Worm (Caenorhabditis elegans) whole organism, L2 larva: ENCODE data around the gene fubl-1.

Source experiments
- C34F6.9 ChIP-seq: fragments of 150-350 bp; optimal IDR thresholded peaks from 2 replicates; lab custom pipeline; 2014; ENCODE audit warnings: missing biosample characterization, missing genetic modification characterization
- Y55F3AM.14 ChIP-seq: fragments of 200-800 bp; sonication (Bioruptor generic); optimal IDR thresholded peaks from 2 replicates; lab custom pipeline; 2018; ENCODE audit warnings: mild to moderate bottlenecking, missing genetic modification characterization, missing compliant biosample characterization
- alr-1 ChIP-seq: fragments of 150-350 bp; optimal IDR thresholded peaks from 2 replicates; lab custom pipeline; 2014; ENCODE audit warnings: missing biosample characterization, missing genetic modification characterization
- aly-2 ChIP-seq: fragments of 150-350 bp; optimal IDR thresholded peaks from 2 replicates; lab custom pipeline; 2014; ENCODE audit warnings: missing biosample characterization, missing genetic modification characterization
- ama-1 ChIP-seq: fragments of 150-350 bp; optimal IDR thresholded peaks from 2 replicates; lab custom pipeline; 2018; ENCODE audit warnings: inconsistent platforms
- blmp-1 ChIP-seq: sonication (generic microtip); optimal IDR thresholded peaks from 2 replicates; lab custom pipeline; 2017; ENCODE audit warnings: missing genetic modification characterization, mild to moderate bottlenecking, missing compliant biosample characterization, antibody characterized with exemption, moderate library complexity; ENCODE audit not compliant: insufficient read depth
- ceh-16 ChIP-seq: fragments of 150-350 bp; optimal IDR thresholded peaks from 2 replicates; lab custom pipeline; 2014; ENCODE audit warnings: missing biosample characterization, missing genetic modification characterization
- ceh-82 ChIP-seq: fragments of 150-350 bp; optimal IDR thresholded peaks from 2 replicates; lab custom pipeline; 2014; ENCODE audit warnings: missing biosample characterization, missing genetic modification characterization
- crh-2 ChIP-seq: sonication (generic microtip); optimal IDR thresholded peaks from 2 replicates; lab custom pipeline; 2017; ENCODE audit warnings: missing biosample characterization, missing genetic modification characterization
- dmd-4 ChIP-seq: sonication (generic microtip); optimal IDR thresholded peaks from 2 replicates; lab custom pipeline; 2017; ENCODE audit warnings: missing biosample characterization, missing genetic modification characterization
- egl-27 ChIP-seq: sonication (generic microtip); optimal IDR thresholded peaks from 3 replicates; lab custom pipeline; 2017; ENCODE audit warnings: missing biosample characterization, missing genetic modification reagents, missing genetic modification characterization
- elt-1 ChIP-seq: fragments of 150-350 bp; optimal IDR thresholded peaks from 2 replicates; lab custom pipeline; 2014; ENCODE audit warnings: missing biosample characterization, missing genetic modification characterization
- elt-3 ChIP-seq: sonication (generic microtip); optimal IDR thresholded peaks from 2 replicates; lab custom pipeline; 2017; ENCODE audit warnings: missing biosample characterization, missing genetic modification characterization
- fos-1 ChIP-seq: fragments of 150-350 bp; optimal IDR thresholded peaks from 2 replicates; lab custom pipeline; 2014; ENCODE audit warnings: missing biosample characterization, missing genetic modification characterization
- gmeb-1 ChIP-seq: fragments of 150-350 bp; optimal IDR thresholded peaks from 2 replicates; lab custom pipeline; 2014; ENCODE audit warnings: missing biosample characterization, missing genetic modification characterization
- lin-13 ChIP-seq: fragments of 150-350 bp; optimal IDR thresholded peaks from 2 replicates; lab custom pipeline; 2014; ENCODE audit warnings: missing biosample characterization, missing genetic modification reagents, missing genetic modification characterization
- lin-39 ChIP-seq: fragments of 150-350 bp; optimal IDR thresholded peaks from 2 replicates; lab custom pipeline; 2014; ENCODE audit warnings: missing biosample characterization, missing genetic modification reagents, missing genetic modification characterization
- lsy-2 ChIP-seq, 2 experiments: fragments of 150-350 bp in 1 of 2; sonication (generic microtip) in 1 of 2; optimal IDR thresholded peaks; 2 replicates each; lab custom pipeline; 2014 to 2017; ENCODE audit warnings: missing biosample characterization in 2 of 2, missing genetic modification characterization in 2 of 2
- mab-5 ChIP-seq: fragments of 150-350 bp; optimal IDR thresholded peaks from 2 replicates; lab custom pipeline; 2014; ENCODE audit warnings: missing biosample characterization, missing genetic modification characterization
- mbf-1 ChIP-seq: sonication (generic microtip); optimal IDR thresholded peaks from 2 replicates; lab custom pipeline; 2017; ENCODE audit warnings: missing biosample characterization, missing genetic modification characterization
- nhr-10 ChIP-seq: sonication (generic microtip); optimal IDR thresholded peaks from 2 replicates; lab custom pipeline; 2017; ENCODE audit warnings: missing biosample characterization, missing genetic modification characterization
- nhr-11 ChIP-seq: fragments of 150-350 bp; optimal IDR thresholded peaks from 2 replicates; lab custom pipeline; 2014; ENCODE audit warnings: missing biosample characterization, missing genetic modification characterization
- nhr-129 ChIP-seq: fragments of 150-350 bp; optimal IDR thresholded peaks from 2 replicates; lab custom pipeline; 2014; ENCODE audit warnings: missing biosample characterization, missing genetic modification characterization
- nhr-21 ChIP-seq: fragments of 150-350 bp; optimal IDR thresholded peaks from 2 replicates; lab custom pipeline; 2014; ENCODE audit warnings: missing biosample characterization, missing genetic modification characterization
- nhr-25 ChIP-seq: fragments of 150-350 bp; sonication (generic microtip); optimal IDR thresholded peaks from 3 replicates; lab custom pipeline; 2014; ENCODE audit warnings: missing biosample characterization, missing genetic modification characterization
- nhr-6 ChIP-seq: fragments of 150-350 bp; optimal IDR thresholded peaks from 2 replicates; lab custom pipeline; 2014; ENCODE audit warnings: missing biosample characterization, missing genetic modification characterization
- nhr-77 ChIP-seq: fragments of 150-350 bp; optimal IDR thresholded peaks from 2 replicates; lab custom pipeline; 2014; ENCODE audit warnings: missing biosample characterization, missing genetic modification characterization
- peb-1 ChIP-seq: fragments of 150-350 bp; optimal IDR thresholded peaks from 2 replicates; lab custom pipeline; 2014; ENCODE audit warnings: missing biosample characterization, missing genetic modification characterization
- sem-4 ChIP-seq: fragments of 150-350 bp; optimal IDR thresholded peaks from 2 replicates; lab custom pipeline; 2014; ENCODE audit warnings: missing biosample characterization, missing genetic modification reagents, missing genetic modification characterization
- skn-1 ChIP-seq: sonication (generic microtip); optimal IDR thresholded peaks from 2 replicates; lab custom pipeline; 2017; ENCODE audit warnings: missing biosample characterization, missing genetic modification characterization
- sma-3 ChIP-seq: sonication (generic microtip); optimal IDR thresholded peaks from 2 replicates; lab custom pipeline; 2016; ENCODE audit warnings: missing genetic modification reagents, missing genetic modification characterization, missing compliant biosample characterization
- sma-9 ChIP-seq, 2 experiments: fragments of 150-350 bp in 1 of 2; sonication (generic microtip) in 1 of 2; optimal IDR thresholded peaks; 2 replicates each; lab custom pipeline; 2014 to 2016; ENCODE audit warnings: missing genetic modification characterization in 2 of 2, mild to moderate bottlenecking in 1 of 2, missing biosample characterization in 1 of 2, missing compliant biosample characterization in 1 of 2, missing genetic modification reagents in 1 of 2, moderate library complexity in 1 of 2
- snpc-4 ChIP-seq: fragments of 150-350 bp; optimal IDR thresholded peaks from 2 replicates; lab custom pipeline; 2014; ENCODE audit warnings: missing biosample characterization, missing genetic modification characterization
- unc-39 ChIP-seq: fragments of 150-350 bp; optimal IDR thresholded peaks from 2 replicates; lab custom pipeline; 2014; ENCODE audit warnings: missing biosample characterization, missing genetic modification characterization
- unc-62 ChIP-seq: fragments of 150-350 bp; optimal IDR thresholded peaks from 2 replicates; lab custom pipeline; 2014; ENCODE audit warnings: missing biosample characterization, missing genetic modification reagents, missing genetic modification characterization
- zag-1 ChIP-seq: fragments of 150-350 bp; optimal IDR thresholded peaks from 2 replicates; lab custom pipeline; 2014; ENCODE audit warnings: missing biosample characterization, missing genetic modification characterization

fubl-1 gene

DNA sequence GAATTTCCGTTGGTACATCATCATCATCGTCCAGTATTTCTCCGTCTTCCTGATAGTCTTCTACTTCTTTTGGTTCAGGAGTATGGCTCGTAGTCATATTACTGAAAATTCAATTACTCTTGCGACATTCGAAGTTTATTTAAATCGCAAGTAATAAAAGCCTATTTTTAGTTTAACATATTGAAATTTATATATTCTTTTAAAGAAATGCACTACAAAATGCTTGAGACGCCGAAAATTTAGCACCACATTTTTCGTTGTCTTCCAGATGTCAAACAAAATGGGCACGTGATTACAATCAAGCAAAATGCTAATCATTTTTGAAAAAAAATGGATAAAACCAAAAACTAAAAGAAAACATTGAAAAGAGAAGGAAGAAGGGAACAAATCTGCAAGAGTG, 26.6 kb downstream of the fubl-1 start, which contains the start of gene zhit-3:
TSS of gene zhit-3 (minus strand) at position 101 of the 400 bp plus-strand sequence.
- TF ChIP-seq nhr-6 (tag; lab: Kevin White, UChicago) (no peak), sma-9 (GFP tag; optimal IDR thresholded peaks at IDR 0.05; lab: Kevin White, UChicago) (no peak), sma-9 (tag; optimal IDR thresholded peaks at IDR 0.05; lab: Kevin White, UChicago) (no peak), nhr-77 (no peak), lsy-2 (tag; optimal IDR thresholded peaks at IDR 0.05; lab: Kevin White, UChicago) (no peak), ama-1 (lab: Kevin White, UChicago) (no peak), ceh-82 (tag; lab: Kevin White, UChicago) (no peak)

DNA sequence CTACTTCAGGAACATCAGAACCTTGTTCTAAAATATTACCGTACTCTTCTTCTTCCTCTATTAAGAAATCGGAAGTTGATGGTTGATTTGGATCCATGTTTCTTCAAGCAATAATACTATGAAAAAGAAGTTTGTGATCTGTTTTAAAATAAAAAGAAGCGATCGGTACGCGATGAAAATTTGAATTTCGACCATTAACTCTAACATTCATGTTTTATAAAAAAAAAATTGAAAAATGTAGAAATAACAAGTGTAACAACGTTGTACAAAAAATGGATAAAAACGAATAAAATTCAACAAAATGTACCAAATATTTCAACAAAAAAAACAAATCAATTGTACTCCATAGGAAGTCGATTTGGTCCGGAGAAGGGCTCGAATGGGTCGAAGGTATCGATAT, 28.4 kb downstream of the fubl-1 start, which contains the start of gene tftc-3:
TSS of gene tftc-3 (minus strand) at position 101 of the 400 bp plus-strand sequence.
- TF ChIP-seq gmeb-1: no peak
- no peak for TF ChIP-seq C34F6.9 (tag; lab: Kevin White, UChicago)
- no peak for TF ChIP-seq sma-9 (GFP tag; optimal IDR thresholded peaks at IDR 0.05; lab: Kevin White, UChicago)
- no peak for TF ChIP-seq sma-9 (tag; optimal IDR thresholded peaks at IDR 0.05; lab: Kevin White, UChicago)
- TF ChIP-seq crh-2 (tag; lab: Kevin White, UChicago): no peak
- no peak for TF ChIP-seq zag-1 (tag; lab: Kevin White, UChicago)
- no peak for TF ChIP-seq fos-1
- TF ChIP-seq lsy-2 (tag; optimal IDR thresholded peaks at IDR 0.05; lab: Kevin White, UChicago): no peak
- no peak for TF ChIP-seq elt-3
- no peak for TF ChIP-seq nhr-25
- TF ChIP-seq aly-2 (tag; lab: Kevin White, UChicago): no peak
- no peak for TF ChIP-seq lin-39 (tag; lab: Kevin White, UChicago)
- TF ChIP-seq unc-62 (GFP tag; lab: Kevin White, UChicago): no peak
- no peak for TF ChIP-seq elt-1
- TF ChIP-seq sma-3 (GFP tag; lab: Kevin White, UChicago): no peak
- TF ChIP-seq sem-4 (tag; lab: Kevin White, UChicago): no peak
- TF ChIP-seq ama-1 (lab: Kevin White, UChicago): no peak
- no peak for TF ChIP-seq lin-13 (GFP tag; lab: Kevin White, UChicago)
- TF ChIP-seq ceh-82 (tag; lab: Kevin White, UChicago): no peak

DNA sequence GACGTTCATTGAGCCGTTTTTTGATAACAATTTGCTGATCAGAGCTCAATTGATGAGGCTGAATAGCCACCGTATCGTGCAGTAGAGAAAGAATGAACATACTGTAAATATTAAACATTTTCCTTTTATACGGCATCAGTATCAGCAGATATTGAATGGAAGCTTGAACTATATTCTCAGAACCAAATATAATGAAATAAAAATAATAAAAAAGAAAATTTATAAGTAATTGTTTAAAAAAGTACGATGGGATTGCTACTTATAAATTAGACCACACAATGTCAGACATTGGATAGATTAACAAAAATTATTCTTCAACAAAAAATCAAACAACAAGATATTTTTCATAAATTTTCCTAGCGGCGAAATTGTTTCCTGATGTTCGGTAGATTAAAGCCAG, 32.2 kb downstream of the fubl-1 start, which contains the start of gene rpc-25:
TSS of gene rpc-25 (minus strand) at position 101 of the 400 bp plus-strand sequence.
- TF ChIP-seq nhr-10 (tag; lab: Kevin White, UChicago) (no peak), unc-62 (GFP tag; lab: Kevin White, UChicago) (no peak), dmd-4 (tag; lab: Kevin White, UChicago) (no peak), blmp-1 (tag; lab: Kevin White, UChicago) (no peak), alr-1 (no peak), ceh-16 (no peak), nhr-11 (no peak), peb-1 (no peak), sma-3 (GFP tag; lab: Kevin White, UChicago) (no peak), egl-27 (tag; lab: Kevin White, UChicago) (no peak), fos-1 (no peak), nhr-6 (tag; lab: Kevin White, UChicago) (no peak), nhr-129 (tag; lab: Kevin White, UChicago) (no peak), ceh-82 (tag; lab: Kevin White, UChicago) (no peak), mbf-1 (tag; lab: Kevin White, UChicago) (no peak), lin-39 (tag; lab: Kevin White, UChicago) (no peak), mab-5 (tag; lab: Kevin White, UChicago) (no peak), nhr-25 (no peak), unc-39 (tag; lab: Kevin White, UChicago) (no peak), lin-13 (GFP tag; lab: Kevin White, UChicago) (no peak)
- TF ChIP-seq, all 48 proteins: peak for 0

DNA sequence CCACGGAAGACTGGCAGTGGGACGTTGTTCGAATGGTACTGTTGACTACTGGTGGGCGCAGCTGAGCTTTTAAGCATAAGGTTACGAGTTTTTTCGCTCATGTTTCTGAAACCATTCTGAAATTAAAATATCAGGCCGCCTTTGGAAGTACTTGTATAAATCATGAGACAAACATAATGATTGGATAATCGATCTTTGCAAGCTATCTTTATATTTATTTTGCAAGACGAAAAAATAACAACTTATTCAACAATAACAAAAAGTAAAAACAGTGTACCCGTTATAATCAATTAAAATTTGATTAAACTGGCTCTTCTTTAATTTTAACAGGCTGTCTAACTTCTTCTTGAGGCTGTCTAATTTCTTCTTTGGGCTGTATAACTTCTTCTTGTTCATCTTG, 33.2 kb downstream of the fubl-1 start, which contains the start of gene ZK856.16:
TSS of gene ZK856.16 (minus strand) at position 101 of the 400 bp plus-strand sequence.
- TF ChIP-seq gmeb-1: no peak
- no peak for TF ChIP-seq nhr-11
- no peak for TF ChIP-seq sem-4 (tag; lab: Kevin White, UChicago)
- no peak for TF ChIP-seq nhr-25
- no peak for TF ChIP-seq nhr-77
- no peak for TF ChIP-seq snpc-4 (tag; lab: Kevin White, UChicago)
- no peak for TF ChIP-seq egl-27 (tag; lab: Kevin White, UChicago)
- TF ChIP-seq C34F6.9 (tag; lab: Kevin White, UChicago): no peak
- TF ChIP-seq nhr-21 (tag; lab: Kevin White, UChicago): no peak
- no peak for TF ChIP-seq alr-1
- TF ChIP-seq Y55F3AM.14 (GFP tag; lab: Kevin White, UChicago): no peak
- TF ChIP-seq nhr-129 (tag; lab: Kevin White, UChicago): no peak
- no peak for TF ChIP-seq blmp-1 (tag; lab: Kevin White, UChicago)
- no peak for TF ChIP-seq lin-39 (tag; lab: Kevin White, UChicago)
- no peak for TF ChIP-seq skn-1 (tag; lab: Kevin White, UChicago)
- TF ChIP-seq peb-1: no peak
- no peak for TF ChIP-seq lsy-2 (tag; optimal IDR thresholded peaks at IDR 0.05; lab: Kevin White, UChicago)
- TF ChIP-seq elt-3: no peak
- TF ChIP-seq unc-39 (tag; lab: Kevin White, UChicago): no peak
- no peak for TF ChIP-seq aly-2 (tag; lab: Kevin White, UChicago)
